Worm (Caenorhabditis elegans): ENCODE measurements around the gene srh-24.

srh-24 gene

ce11 chrV:13909400-13909799 lies 51.4 kb downstream of the srh-24 start, which contains the start of gene C06B3.7 (continued):
- no peak for TF ChIP-seq nfya-2 (GFP tag; IDR thresholded peaks at IDR 0.05)
- TF ChIP-seq rcor-1 (GFP tag; IDR thresholded peaks at IDR 0.05), result 0 out of 2 replicates have a peak, but pooled peaks have one; percentile 8
- TF ChIP-seq Y53F4B.3 (GFP tag; IDR thresholded peaks at IDR 0.05), result no peak
- TF ChIP-seq C06A6.2 (GFP tag; conservative IDR thresholded peaks at IDR 0.05), result no peak
- peak; percentile 46; the same call in 1 of the 2 replicates for TF ChIP-seq nfyb-1 (GFP tag; IDR thresholded peaks at IDR 0.05)
- TF ChIP-seq Y53G8AR.9 (GFP tag; conservative IDR thresholded peaks at IDR 0.05), result no peak
- no peak for TF ChIP-seq bed-1 (GFP tag; IDR thresholded peaks at IDR 0.05)
- TF ChIP-seq tlf-1 (GFP tag; optimal IDR thresholded peaks at IDR 0.05), result peak; percentile 59
- TF ChIP-seq T26A5.8 (tag; optimal IDR thresholded peaks at IDR 0.05), result no peak
- TF ChIP-seq F52B5.7 (tag; optimal IDR thresholded peaks at IDR 0.05), result no peak
- TF ChIP-seq mcd-1 (GFP tag; IDR thresholded peaks at IDR 0.05), result 0 out of 2 replicates have a peak, but pooled peaks have one; percentile 27
- peak; percentile 72 for TF ChIP-seq madf-10 (tag; optimal IDR thresholded peaks at IDR 0.05)
- TF ChIP-seq F57A8.1 (GFP tag; optimal IDR thresholded peaks at IDR 0.05), result no peak
- TF ChIP-seq egrh-3 (GFP tag; IDR thresholded peaks at IDR 0.05), result no peak
- TF ChIP-seq hrde-1 (tag; optimal IDR thresholded peaks at IDR 0.05; ENCODE audit: borderline replicate concordance), result no peak
- TF ChIP-seq B0019.2 (GFP tag; conservative IDR thresholded peaks at IDR 0.05), result no peak
- no peak for TF ChIP-seq egl-18 (GFP tag; IDR thresholded peaks at IDR 0.05)
- TF ChIP-seq somi-1 (GFP tag; optimal IDR thresholded peaks at IDR 0.05), result peak; percentile 53
- TF ChIP-seq unc-62 (GFP tag; optimal IDR thresholded peaks at IDR 0.05), result peak; percentile 62
- TF ChIP-seq K11D2.4 (GFP tag; IDR thresholded peaks at IDR 0.05), result peak; percentile 45; the same call in 1 of the 2 replicates
- no peak for TF ChIP-seq sea-2 (GFP tag; IDR thresholded peaks at IDR 0.05)
- TF ChIP-seq sdz-38 (tag; optimal IDR thresholded peaks at IDR 0.05), result no peak
- TF ChIP-seq egl-44 (GFP tag; IDR thresholded peaks at IDR 0.05), result peak; percentile 37; the same call in 1 of the 2 replicates
- TF ChIP-seq hsf-1 (GFP tag; IDR thresholded peaks at IDR 0.05), result no peak
- TF ChIP-seq him-1 (tag; optimal IDR thresholded peaks at IDR 0.05), result no peak
- TF ChIP-seq ceh-79 (tag; optimal IDR thresholded peaks at IDR 0.05), result no peak
- no peak for TF ChIP-seq madf-8 (GFP tag; conservative IDR thresholded peaks at IDR 0.05)
- no peak for TF ChIP-seq rpc-1 (optimal IDR thresholded peaks at IDR 0.05)
- no peak for TF ChIP-seq rpc-1 (tag; optimal IDR thresholded peaks at IDR 0.05)
- TF ChIP-seq F49E8.2 (tag; optimal IDR thresholded peaks at IDR 0.05; ENCODE audit: insufficient read depth), result no peak
- no peak for TF ChIP-seq ztf-25 (GFP tag; IDR thresholded peaks at IDR 0.05)
- peak; percentile 34; the same call in 1 of the 2 replicates for TF ChIP-seq lir-1 (GFP tag; conservative IDR thresholded peaks at IDR 0.05)
- no peak for TF ChIP-seq mes-4 (tag; optimal IDR thresholded peaks at IDR 0.05)
- no peak for TF ChIP-seq nhr-120 (GFP tag; IDR thresholded peaks at IDR 0.05)
- TF ChIP-seq fkh-3 (tag; optimal IDR thresholded peaks at IDR 0.05), result no peak
- no peak for TF ChIP-seq madf-6 (GFP tag; IDR thresholded peaks at IDR 0.05)
- no peak for TF ChIP-seq Y79H2A.3 (GFP tag; conservative IDR thresholded peaks at IDR 0.05)
- peak; percentile 91 for TF ChIP-seq pha-4 (tag; optimal IDR thresholded peaks at IDR 0.05)
- no peak for TF ChIP-seq ztf-26 (tag; optimal IDR thresholded peaks at IDR 0.05)
- TF ChIP-seq Y95B8A.8 (GFP tag; IDR thresholded peaks at IDR 0.05), result no peak
- no peak for TF ChIP-seq akir-1 (GFP tag; optimal IDR thresholded peaks at IDR 0.05)
- TF ChIP-seq efl-1 (GFP tag; optimal IDR thresholded peaks at IDR 0.05), result no peak
- peak; percentile 55 for TF ChIP-seq tbp1 (GFP tag; optimal IDR thresholded peaks at IDR 0.05)
- TF ChIP-seq ceh-91 (GFP tag; IDR thresholded peaks at IDR 0.05), result no peak
- TF ChIP-seq K12H6.12 (tag; optimal IDR thresholded peaks at IDR 0.05), result peak; percentile 65
- no peak for TF ChIP-seq nhr-179 (tag; optimal IDR thresholded peaks at IDR 0.05)
- TF ChIP-seq nhr-80 (tag; optimal IDR thresholded peaks at IDR 0.05), result peak; percentile 83
- TF ChIP-seq snpc-4 (GFP tag; optimal IDR thresholded peaks at IDR 0.05), result no peak
- peak in 2 of 4 experiments; percentile 1 to 51 for TF ChIP-seq snpc-4 (tag; optimal IDR thresholded peaks at IDR 0.05)
- no peak for TF ChIP-seq bed-2 (GFP tag; IDR thresholded peaks at IDR 0.05)

Data from whole organism, young adult.